Worm (Caenorhabditis elegans): ENCODE data around the gene hoe-1.
"Not testable (repeated sequence)": the region's sequence is repeated elsewhere in the genome, so short reads cannot be mapped to it uniquely, and the experiment has no call there.

hoe-1 gene

DNA sequence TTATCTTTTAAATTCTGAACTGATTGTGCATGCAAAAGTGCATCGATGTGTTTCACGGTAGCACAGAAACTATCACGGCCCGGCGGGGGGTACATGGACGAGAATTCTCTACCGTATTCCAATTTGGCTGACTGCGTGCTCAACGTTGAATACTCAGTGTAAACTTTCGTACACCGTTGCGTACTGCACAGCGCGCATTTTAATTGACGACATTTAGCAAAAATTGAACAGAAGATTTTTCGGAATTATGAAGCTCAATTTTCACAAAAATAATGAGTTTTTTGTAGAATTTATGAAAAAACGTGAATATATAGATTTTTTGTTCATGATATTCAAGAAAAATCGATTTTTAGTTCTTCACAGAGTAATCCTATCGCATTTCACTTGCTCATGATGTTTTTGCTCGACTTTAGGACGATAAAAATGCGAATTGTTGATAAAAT, 18.6 kb downstream of the hoe-1 start (continued):
- TF ChIP-seq hif-1 (tag; optimal IDR thresholded peaks at IDR 0.05) (peak; percentile 68 to 78), dmd-6 (GFP tag; IDR thresholded peaks at IDR 0.05) (peak; percentile 100), spr-3 (GFP tag; optimal IDR thresholded peaks at IDR 0.05) (peak; percentile 68), zip-11 (GFP tag; IDR thresholded peaks at IDR 0.05) (0 out of 2 replicates have a peak, but pooled peaks have one; percentile 72), F26F4.8 (GFP tag; conservative IDR thresholded peaks at IDR 0.05) (0 out of 2 replicates have a peak, but pooled peaks have one; percentile 53), ZK546.5 (tag; optimal IDR thresholded peaks at IDR 0.05) (peak in 1 of 2 experiments; percentile 38), arid-1 (GFP tag; conservative IDR thresholded peaks at IDR 0.05) (peak; percentile 98), F44E2.7 (GFP tag; IDR thresholded peaks at IDR 0.05) (peak; percentile 92), F37D6.2 (tag; optimal IDR thresholded peaks at IDR 0.05) (peak; percentile 91), set-16 (GFP tag; IDR thresholded peaks at IDR 0.05) (peak; percentile 58), dpl-1 (GFP tag; optimal IDR thresholded peaks at IDR 0.05) (peak; percentile 67), F49E8.2 (tag; optimal IDR thresholded peaks at IDR 0.05; ENCODE audit: borderline replicate concordance) (peak; percentile 49), T20F7.1 (GFP tag; optimal IDR thresholded peaks at IDR 0.05) (peak; percentile 91), pqm-1 (tag; optimal IDR thresholded peaks at IDR 0.05) (peak; percentile 7), zfp-2 (tag; optimal IDR thresholded peaks at IDR 0.05) (peak; percentile 82), Y5F2A.4 (GFP tag; optimal IDR thresholded peaks at IDR 0.05) (peak; percentile 35), unc-130 (GFP tag; optimal IDR thresholded peaks at IDR 0.05) (peak; percentile 1), Y105C5A.15 (GFP tag; IDR thresholded peaks at IDR 0.05) (peak; percentile 93; the same call in 1 of the 2 replicates), pha-4 (GFP tag; IDR thresholded peaks at IDR 0.05) (peak; percentile 99), egl-43 (GFP tag; IDR thresholded peaks at IDR 0.05) (peak; percentile 99), T26A8.4 (GFP tag; IDR thresholded peaks at IDR 0.05) (peak; percentile 100), ctbp-1 (GFP tag; IDR thresholded peaks at IDR 0.05) (peak; percentile 99), Y75B8A.6 (GFP tag; IDR thresholded peaks at IDR 0.05) (peak; percentile 100), mep-1 (tag; optimal IDR thresholded peaks at IDR 0.05) (peak; percentile 68), snpc-1.2 (GFP tag; IDR thresholded peaks at IDR 0.05) (peak; percentile 93), dmd-8 (GFP tag; IDR thresholded peaks at IDR 0.05) (peak; percentile 81), F10B5.3 (tag; optimal IDR thresholded peaks at IDR 0.05) (peak; percentile 81), D1046.2 (GFP tag; IDR thresholded peaks at IDR 0.05) (peak; percentile 99), mxl-2 (GFP tag; conservative IDR thresholded peaks at IDR 0.05) (peak; percentile 95), php-3 (GFP tag; IDR thresholded peaks at IDR 0.05) (peak; percentile 100), madf-9 (GFP tag; conservative IDR thresholded peaks at IDR 0.05) (peak; percentile 100), mes-2 (tag; optimal IDR thresholded peaks at IDR 0.05; ENCODE audit: poor library complexity, severe bottlenecking) (peak; percentile 80)
- not testable (repeated sequence) for TF ChIP-seq pha-4 (tag; optimal IDR thresholded peaks at IDR 0.05)

DNA sequence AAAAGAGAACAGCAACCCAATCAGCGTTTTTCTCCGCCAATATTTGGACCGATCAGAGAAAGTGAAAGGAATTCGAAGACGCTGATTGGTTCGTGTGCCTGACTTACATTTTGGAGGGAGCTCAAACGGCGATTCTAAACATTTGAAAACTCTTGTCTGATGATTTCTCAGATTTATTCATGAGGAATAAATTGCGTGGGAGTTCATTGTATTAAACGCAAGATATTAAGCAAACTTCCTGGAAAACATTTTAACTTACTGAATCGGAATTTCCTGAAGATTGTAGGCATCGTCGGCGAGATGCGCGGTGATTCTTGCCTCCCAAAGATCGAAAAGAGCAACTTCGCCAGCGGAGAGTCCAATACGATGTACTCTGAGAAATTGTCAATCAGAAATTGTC, 19.5 kb downstream of the hoe-1 start, which contains the start of gene K08F11.1:
TSS of gene K08F11.1 (plus strand) at position 301 of the 400 bp plus-strand sequence.
- TF ChIP-seq jun-1 (tag; optimal IDR thresholded peaks at IDR 0.05) = no peak
- TF ChIP-seq mes-2 (tag; optimal IDR thresholded peaks at IDR 0.05; ENCODE audit: poor library complexity, severe bottlenecking) = no peak

DNA sequence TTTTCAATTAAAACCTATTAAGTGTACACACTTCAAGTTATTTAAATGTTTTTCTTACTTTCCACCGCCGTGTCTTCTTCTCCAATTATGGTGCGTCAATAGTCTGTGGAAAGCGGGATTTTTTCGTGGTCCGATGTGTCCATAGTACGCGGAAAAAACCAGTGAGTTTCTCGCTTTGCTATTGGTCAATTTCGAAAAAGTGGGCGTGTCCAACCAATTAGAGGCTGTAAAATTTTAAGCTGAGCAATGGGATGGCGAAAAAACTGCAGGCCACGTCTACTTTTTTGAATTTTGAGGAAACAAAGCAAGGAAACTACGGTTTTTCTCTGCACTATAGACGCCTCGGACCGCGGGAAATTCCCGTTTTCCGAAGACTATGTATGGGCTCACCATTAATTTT, 20.4 kb downstream of the hoe-1 start:
- TF ChIP-seq lin-15B (tag; optimal IDR thresholded peaks at IDR 0.05) (no peak), unc-62 (GFP tag; optimal IDR thresholded peaks at IDR 0.05 in 1 of 2) (peak in 1 of 2 experiments; percentile 61), unc-62 (tag; optimal IDR thresholded peaks at IDR 0.05) (no peak)
